Fruit fly (Drosophila melanogaster) whole organism, embryonic: Measurements from ENCODE around the gene CG44838.
A peak's percentile ranks its signal among the peaks of the same experiment; 100 is the strongest.

Source experiments
- Aef1 ChIP-seq: fragments of 200-800 bp; sonication (Bioruptor generic); IDR thresholded peaks from 3 replicates; pipeline ENCODE4 v1.3.6; 2022; ENCODE audit warnings: missing biosample characterization, missing genetic modification characterization
- BtbVII ChIP-seq: fragments of 200-800 bp; sonication (Bioruptor generic); optimal IDR thresholded peaks from 3 replicates; lab custom pipeline; 2017; ENCODE audit warnings: missing biosample characterization, mild to moderate bottlenecking, missing genetic modification characterization
- CG10565 ChIP-seq: fragments of 200-800 bp; sonication (Bioruptor generic); optimal IDR thresholded peaks from 3 replicates; lab custom pipeline; 2016; ENCODE audit warnings: missing biosample characterization, mild to moderate bottlenecking, missing genetic modification characterization
- CG10979 ChIP-seq: fragments of 200-800 bp; sonication (Bioruptor generic); optimal IDR thresholded peaks from 2 replicates; lab custom pipeline; 2018; ENCODE audit warnings: missing biosample characterization, mild to moderate bottlenecking, missing genetic modification characterization, moderate library complexity
- CG12104 ChIP-seq: fragments of 200-800 bp; sonication (Bioruptor generic); optimal IDR thresholded peaks from 3 replicates; lab custom pipeline; 2016; ENCODE audit warnings: missing biosample characterization, missing genetic modification characterization
- CG13894 ChIP-seq: fragments of 200-800 bp; sonication (Bioruptor generic); optimal IDR thresholded peaks from 3 replicates; lab custom pipeline; 2018; ENCODE audit warnings: missing biosample characterization, mild to moderate bottlenecking, missing genetic modification characterization, moderate library complexity
- CG15514 ChIP-seq: fragments of 200-800 bp; sonication (Bioruptor generic); optimal IDR thresholded peaks from 3 replicates; lab custom pipeline; 2017; ENCODE audit warnings: missing biosample characterization, missing genetic modification characterization, mild to moderate bottlenecking, moderate library complexity, missing genetic modification reagents
- CG16815 ChIP-seq: fragments of 200-800 bp; sonication (Bioruptor generic); optimal IDR thresholded peaks from 3 replicates; lab custom pipeline; 2017; ENCODE audit warnings: missing biosample characterization, mild to moderate bottlenecking, missing genetic modification characterization
- CG17568 ChIP-seq: fragments of 200-800 bp; sonication (Bioruptor generic); optimal IDR thresholded peaks from 2 replicates; lab custom pipeline; 2018; ENCODE audit warnings: missing biosample characterization, mild to moderate bottlenecking, missing genetic modification characterization, moderate library complexity
- CG17802 ChIP-seq: fragments of 200-800 bp; sonication (Bioruptor generic); optimal IDR thresholded peaks from 2 replicates; lab custom pipeline; 2018; ENCODE audit warnings: missing biosample characterization, mild to moderate bottlenecking, missing genetic modification characterization, moderate library complexity
- CG17829 ChIP-seq: fragments of 200-800 bp; optimal IDR thresholded peaks from 2 replicates; lab custom pipeline; 2019; ENCODE audit warnings: missing biosample characterization, mild to moderate bottlenecking, missing genetic modification characterization, moderate library complexity
- CG2199 ChIP-seq: fragments of 200-800 bp; sonication (Bioruptor generic); IDR thresholded peaks from 3 replicates; pipeline ENCODE4 v1.3.6; 2022; ENCODE audit warnings: missing biosample characterization, missing genetic modification characterization
- CG3281 ChIP-seq: fragments of 200-800 bp; sonication (Bioruptor generic); optimal IDR thresholded peaks from 3 replicates; lab custom pipeline; 2017; ENCODE audit warnings: missing biosample characterization, mild to moderate bottlenecking, missing genetic modification characterization
- CG3726 ChIP-seq: fragments of 200-800 bp; sonication (Bioruptor generic); IDR thresholded peaks from 3 replicates; pipeline ENCODE4, ENCODE4 v1.3.6; 2022; ENCODE audit warnings: missing biosample characterization, missing genetic modification characterization
- CG4404 ChIP-seq: fragments of 200-800 bp; sonication (Bioruptor generic); IDR thresholded peaks from 2 replicates; pipeline ENCODE4 v1.3.6; 2022; ENCODE audit warnings: missing biosample characterization, missing genetic modification characterization
- CG4617 ChIP-seq: fragments of 200-800 bp; sonication (Bioruptor generic); optimal IDR thresholded peaks from 3 replicates; lab custom pipeline; 2016; ENCODE audit warnings: missing biosample characterization, missing genetic modification characterization, borderline replicate concordance
- CG7271 ChIP-seq: fragments of 200-800 bp; sonication (Bioruptor generic); optimal IDR thresholded peaks from 2 replicates; lab custom pipeline; 2018; ENCODE audit warnings: missing biosample characterization, mild to moderate bottlenecking, missing genetic modification characterization, moderate library complexity
- CG7786 ChIP-seq: fragments of 200-800 bp; sonication (Bioruptor generic); optimal IDR thresholded peaks from 2 replicates; lab custom pipeline; 2016; ENCODE audit warnings: missing biosample characterization, missing genetic modification characterization
- CG9215 ChIP-seq: fragments of 200-800 bp; sonication (Bioruptor generic); IDR thresholded peaks from 2 replicates; pipeline ENCODE4 v1.3.6; 2022; ENCODE audit warnings: missing biosample characterization, missing genetic modification characterization
- CTCF ChIP-seq: fragments of 200-800 bp; sonication (Bioruptor generic); optimal IDR thresholded peaks from 2 replicates; lab custom pipeline; 2017; ENCODE audit warnings: missing biosample characterization, mild to moderate bottlenecking, missing genetic modification characterization, moderate library complexity
- Dip2 ChIP-seq: fragments of 200-800 bp; sonication (Bioruptor generic); IDR thresholded peaks from 2 replicates; pipeline ENCODE4 v1.3.6; 2022; ENCODE audit warnings: missing biosample characterization, missing genetic modification characterization
- Dref ChIP-seq: fragments of 200-800 bp; sonication (Bioruptor generic); IDR thresholded peaks from 2 replicates; pipeline ENCODE4 v1.3.6; 2022; ENCODE audit warnings: missing biosample characterization, missing genetic modification characterization
- Fer1 ChIP-seq: fragments of 200-800 bp; sonication (Bioruptor generic); optimal IDR thresholded peaks from 2 replicates; lab custom pipeline; 2017; ENCODE audit warnings: missing biosample characterization, mild to moderate bottlenecking, missing genetic modification characterization
- Hmx ChIP-seq: fragments of 200-800 bp; sonication (Bioruptor generic); optimal IDR thresholded peaks from 2 replicates; lab custom pipeline; 2016; ENCODE audit warnings: missing biosample characterization, missing genetic modification characterization
- Mes4 ChIP-seq: fragments of 200-800 bp; sonication (Bioruptor generic); optimal IDR thresholded peaks from 2 replicates; lab custom pipeline; 2016; ENCODE audit warnings: missing biosample characterization, missing genetic modification characterization
- NC2β ChIP-seq: fragments of 200-800 bp; sonication (Bioruptor generic); optimal IDR thresholded peaks from 2 replicates; lab custom pipeline; 2016; ENCODE audit warnings: missing biosample characterization, missing genetic modification characterization
- Opbp ChIP-seq: fragments of 200-800 bp; sonication (Bioruptor generic); IDR thresholded peaks from 3 replicates; pipeline ENCODE4 v1.3.6; 2022; ENCODE audit warnings: missing biosample characterization, missing genetic modification characterization; ENCODE audit not compliant: partially characterized antibody
- Side ChIP-seq: fragments of 200-800 bp; sonication (Bioruptor generic); optimal IDR thresholded peaks from 2 replicates; lab custom pipeline; 2016; ENCODE audit warnings: missing biosample characterization, missing genetic modification characterization
- Ssrp ChIP-seq: fragments of 200-800 bp; sonication (Bioruptor generic); optimal IDR thresholded peaks from 2 replicates; lab custom pipeline; 2018; ENCODE audit warnings: missing biosample characterization, mild to moderate bottlenecking, missing genetic modification characterization, moderate library complexity
- Trl ChIP-seq, 3 experiments: fragments of >200 bp in 2 of 3; fragments of 200-800 bp in 1 of 3; sonication (Bioruptor generic) in 1 of 3; optimal IDR thresholded peaks; 2 replicates in 1 of 3; 3 replicates in 2 of 3; lab custom pipeline; 2016 to 2017; ENCODE audit warnings: missing biosample characterization in 1 of 3, missing genetic modification characterization in 1 of 3
- bsh ChIP-seq, 2 experiments: fragments of 200-800 bp; sonication (Bioruptor generic); optimal IDR thresholded peaks; 2 replicates each; lab custom pipeline; 2017 to 2018; ENCODE audit warnings: mild to moderate bottlenecking in 2 of 2, missing biosample characterization in 2 of 2, missing genetic modification characterization in 2 of 2, moderate library complexity in 1 of 2
- crc ChIP-seq: fragments of 200-800 bp; sonication (Bioruptor generic); optimal IDR thresholded peaks from 2 replicates; lab custom pipeline; 2016; ENCODE audit warnings: missing biosample characterization, missing genetic modification characterization
- croc ChIP-seq: fragments of 200-800 bp; sonication (Bioruptor generic); conservative IDR thresholded peaks from 3 replicates; pipeline ENCODE4 v1.3.6; 2022; ENCODE audit warnings: missing biosample characterization, missing genetic modification characterization
- crol ChIP-seq: fragments of 200-800 bp; sonication (Bioruptor generic); IDR thresholded peaks from 2 replicates; pipeline ENCODE4 v1.3.6; 2022; ENCODE audit warnings: missing biosample characterization, missing genetic modification characterization
- dati ChIP-seq: fragments of 200-800 bp; sonication (Bioruptor generic); IDR thresholded peaks from 2 replicates; pipeline ENCODE4 v1.3.6; 2022; ENCODE audit warnings: missing biosample characterization, missing genetic modification characterization
- fd64A ChIP-seq: fragments of 200-800 bp; sonication (Bioruptor generic); optimal IDR thresholded peaks from 3 replicates; lab custom pipeline; 2018; ENCODE audit warnings: missing biosample characterization, mild to moderate bottlenecking, missing genetic modification characterization
- gce ChIP-seq: fragments of 200-800 bp; sonication (Bioruptor generic); IDR thresholded peaks from 3 replicates; pipeline ENCODE4 v1.3.6; 2022; ENCODE audit warnings: missing biosample characterization, missing genetic modification characterization
- her ChIP-seq: fragments of 200-800 bp; sonication (Bioruptor generic); optimal IDR thresholded peaks from 2 replicates; lab custom pipeline; 2016; ENCODE audit warnings: missing biosample characterization, missing genetic modification characterization
- hkb ChIP-seq, 2 experiments: fragments of 200-800 bp in 1 of 2; fragments of >200 bp in 1 of 2; sonication (Bioruptor generic) in 1 of 2; IDR thresholded peaks in 1 of 2; optimal IDR thresholded peaks in 1 of 2; 2 replicates each; pipeline versions ENCODE4 v1.3.6 to Lab custom; 2017 to 2022; ENCODE audit warnings: missing biosample characterization in 1 of 2, missing genetic modification characterization in 1 of 2
- ken ChIP-seq: fragments of 200-800 bp; sonication (Bioruptor generic); IDR thresholded peaks from 3 replicates; pipeline ENCODE4 v1.3.6; 2022; ENCODE audit warnings: missing biosample characterization, missing genetic modification characterization
- nau ChIP-seq: fragments of 200-800 bp; sonication (Bioruptor generic); optimal IDR thresholded peaks from 3 replicates; lab custom pipeline; 2017; ENCODE audit warnings: missing biosample characterization, mild to moderate bottlenecking, missing genetic modification characterization, missing genetic modification reagents
- pho ChIP-seq: fragments of 200-800 bp; sonication (Bioruptor generic); optimal IDR thresholded peaks from 2 replicates; lab custom pipeline; 2016; ENCODE audit warnings: missing biosample characterization, missing genetic modification characterization
- sd ChIP-seq: fragments of 200-800 bp; sonication (Bioruptor generic); optimal IDR thresholded peaks from 3 replicates; lab custom pipeline; 2018; ENCODE audit warnings: missing biosample characterization, mild to moderate bottlenecking, missing genetic modification characterization, moderate library complexity
- slp2 ChIP-seq: fragments of 200-800 bp; sonication (Bioruptor generic); optimal IDR thresholded peaks from 2 replicates; lab custom pipeline; 2016; ENCODE audit warnings: missing biosample characterization, missing genetic modification characterization
- sr ChIP-seq: fragments of 200-800 bp; sonication (Bioruptor generic); IDR thresholded peaks from 3 replicates; pipeline ENCODE4 v1.3.6; 2022; ENCODE audit warnings: missing biosample characterization, missing genetic modification characterization
- stc ChIP-seq: fragments of 200-800 bp; sonication (Bioruptor generic); IDR thresholded peaks from 2 replicates; pipeline ENCODE4 v1.3.6; 2022; ENCODE audit warnings: missing biosample characterization, missing genetic modification characterization
- tll ChIP-seq, 2 experiments: fragments of 200-800 bp in 1 of 2; fragments of >200 bp in 1 of 2; sonication (Bioruptor generic) in 1 of 2; optimal IDR thresholded peaks; 2 replicates each; lab custom pipeline; 2017 to 2019; ENCODE audit warnings: missing biosample characterization in 2 of 2, missing genetic modification characterization in 2 of 2, mild to moderate bottlenecking in 1 of 2, moderate library complexity in 1 of 2
- tx ChIP-seq: fragments of 200-800 bp; sonication (Bioruptor generic); optimal IDR thresholded peaks from 2 replicates; lab custom pipeline; 2016; ENCODE audit warnings: missing biosample characterization, missing genetic modification characterization
- vvl ChIP-seq: fragments of 200-800 bp; sonication (Bioruptor generic); IDR thresholded peaks from 2 replicates; pipeline ENCODE4 v1.3.6; 2022; ENCODE audit warnings: missing biosample characterization, missing genetic modification characterization
- yki ChIP-seq: fragments of >200 bp; optimal IDR thresholded peaks from 3 replicates; lab custom pipeline; 2018

The CG44838 gene

dm6 chr3L:9462247-9462769 lies 1.5 kb downstream of the CG44838 start (continued):
- TF ChIP-seq sr (no peak; the same call in 2 of the 3 replicates), CG9215 (GFP tag; lab: Robert Waterston, UW) (peak; percentile 52; the same call in 1 of the 2 replicates), CG4617 (GFP tag; lab: Kevin White, UChicago) (peak; percentile 0), Ssrp (tag; lab: Kevin White, UChicago) (peak; percentile 91), dati (GFP tag; lab: Robert Waterston, UW) (no peak; the same call in 1 of the 2 replicates), slp2 (GFP tag; lab: Kevin White, UChicago) (peak; percentile 77), CG15514 (GFP tag; lab: Kevin White, UChicago) (peak; percentile 60), NC2β (GFP tag; lab: Kevin White, UChicago) (peak; percentile 67), crc (GFP tag; lab: Kevin White, UChicago) (peak; percentile 63), BtbVII (peak; percentile 90), CG3726 (GFP tag; lab: Robert Waterston, UW) (no peak), yki (lab: Kevin White, UChicago) (peak; percentile 55), bsh (GFP tag; optimal IDR thresholded peaks at IDR 0.05; lab: Kevin White, UChicago) (peak; percentile 84 to 92), pho (GFP tag; lab: Kevin White, UChicago) (peak; percentile 81), Mes4 (GFP tag; lab: Kevin White, UChicago) (peak; percentile 65), tx (GFP tag; lab: Kevin White, UChicago) (peak; percentile 59), CG16815 (peak; percentile 70), crol (GFP tag; lab: Robert Waterston, UW) (no peak; the same call in 1 of the 2 replicates), stc (GFP tag; lab: Robert Waterston, UW) (peak; percentile 82), CG2199 (GFP tag; lab: Robert Waterston, UW) (peak; percentile 90; the same call in 2 of the 3 replicates), tll (GFP tag; optimal IDR thresholded peaks at IDR 0.05; lab: Kevin White, UChicago) (no peak), CG7786 (GFP tag; lab: Kevin White, UChicago) (peak; percentile 46), nau (peak; percentile 89), CG17568 (GFP tag; lab: Kevin White, UChicago) (peak; percentile 83), CG17829 (tag; lab: Kevin White, UChicago) (peak; percentile 92), ken (GFP tag; lab: Robert Waterston, UW) (peak; percentile 43; the same call in 1 of the 3 replicates), Trl (optimal IDR thresholded peaks at IDR 0.05; lab: Kevin White, UChicago) (peak; percentile 43 to 96), Trl (GFP tag; optimal IDR thresholded peaks at IDR 0.05; lab: Kevin White, UChicago) (peak; percentile 80), fd64A (GFP tag; lab: Kevin White, UChicago) (peak; percentile 62), CG13894 (tag; lab: Kevin White, UChicago) (peak; percentile 84), vvl (peak; percentile 91), CG4404 (peak; percentile 47; the same call in 1 of the 2 replicates), hkb (optimal IDR thresholded peaks at IDR 0.05; lab: Kevin White, UChicago) (no peak), hkb (GFP tag; IDR thresholded peaks at IDR 0.05; lab: Robert Waterston, UW) (peak; percentile 86), CG3281 (peak; percentile 89), CG17802 (tag; lab: Kevin White, UChicago) (peak; percentile 42), croc (peak; percentile 59), sd (tag; lab: Kevin White, UChicago) (no peak), CTCF (GFP tag; lab: Kevin White, UChicago) (peak; percentile 53), Side (peak; percentile 78), Fer1 (GFP tag; lab: Kevin White, UChicago) (peak; percentile 95), CG7271 (tag; lab: Kevin White, UChicago) (peak; percentile 49), Opbp (GFP tag; lab: Robert Waterston, UW) (peak; percentile 53; the same call in 2 of the 3 replicates), Hmx (GFP tag; lab: Kevin White, UChicago) (peak; percentile 69), CG10565 (GFP tag; lab: Kevin White, UChicago) (peak; percentile 28), her (GFP tag; lab: Kevin White, UChicago) (peak; percentile 74), CG12104 (GFP tag; lab: Kevin White, UChicago) (peak; percentile 86), Dip2 (no peak), Aef1 (GFP tag; lab: Robert Waterston, UW) (no peak; the same call in 1 of the 3 replicates), CG10979 (tag; lab: Kevin White, UChicago) (peak; percentile 96), Dref (GFP tag; lab: Robert Waterston, UW) (no peak), gce (GFP tag; lab: Robert Waterston, UW) (no peak; the same call in 2 of the 3 replicates)
